Fruit fly (Drosophila melanogaster) whole organism, pupa: ENCODE data around the gene CG6296.

Experiments used
- CG32121 ChIP-seq: fragments of 200-800 bp; sonication (Bioruptor generic); IDR thresholded peaks from 2 replicates; pipeline ENCODE4 v1.3.6; 2022; ENCODE audit warnings: missing biosample characterization, missing genetic modification characterization
- CG8301 ChIP-seq: fragments of 200-800 bp; sonication (Bioruptor generic); optimal IDR thresholded peaks from 2 replicates; lab custom pipeline; 2018; ENCODE audit warnings: missing biosample characterization, mild to moderate bottlenecking, missing genetic modification characterization
- CG9948 ChIP-seq: fragments of 200-800 bp; sonication (Bioruptor generic); optimal IDR thresholded peaks from 2 replicates; lab custom pipeline; 2018; ENCODE audit warnings: missing biosample characterization, mild to moderate bottlenecking, missing genetic modification characterization, moderate library complexity

dm6 chr3R:26984437-26984836 lies 20.8 kb downstream of the CG6296 start:
- TF ChIP-seq CG9948 (tag; lab: Kevin White, UChicago), result no peak
- TF ChIP-seq CG32121 (GFP tag; lab: Robert Waterston, UW), result no peak
- no peak for TF ChIP-seq CG8301
